Worm (Caenorhabditis elegans): ENCODE results near the gene twk-17.

twk-17 gene

ce11 chrX:7569685-7570518 lies 38.0 kb downstream of the twk-17 start, which contains the start of gene apy-1:
Gene apy-1 (minus strand): TSS chrX:7569722.
- no peak for TF ChIP-seq C38D4.7 (GFP tag; optimal IDR thresholded peaks at IDR 0.05)
- peak; percentile 73 for TF ChIP-seq ceh-2 (tag; optimal IDR thresholded peaks at IDR 0.05)
- peak; percentile 28 for TF ChIP-seq fax-1 (tag; optimal IDR thresholded peaks at IDR 0.05)
- no peak for TF ChIP-seq pat-9 (tag; optimal IDR thresholded peaks at IDR 0.05)
- TF ChIP-seq zip-5 (tag; optimal IDR thresholded peaks at IDR 0.05) = peak; percentile 58
- peak; percentile 76 for TF ChIP-seq unc-42 (tag; optimal IDR thresholded peaks at IDR 0.05)
- TF ChIP-seq ceh-31 (tag; optimal IDR thresholded peaks at IDR 0.05) = peak; percentile 75
- peak; percentile 34 for TF ChIP-seq ref-2 (tag; optimal IDR thresholded peaks at IDR 0.05)
- no peak for TF ChIP-seq ama-1 (optimal IDR thresholded peaks at IDR 0.05)
- peak; percentile 31 for TF ChIP-seq C08G9.2 (tag; optimal IDR thresholded peaks at IDR 0.05)
- TF ChIP-seq tbx-2 (tag; optimal IDR thresholded peaks at IDR 0.05) = peak; percentile 54
- TF ChIP-seq fkh-6 (tag; optimal IDR thresholded peaks at IDR 0.05) = peak; percentile 23
- TF ChIP-seq hlh-8 (tag; optimal IDR thresholded peaks at IDR 0.05) = peak; percentile 15
- no peak for TF ChIP-seq ceh-18 (tag; optimal IDR thresholded peaks at IDR 0.05)
- no peak for TF ChIP-seq pag-3 (tag; optimal IDR thresholded peaks at IDR 0.05; ENCODE audit: borderline replicate concordance)
- TF ChIP-seq pqm-1 (tag; optimal IDR thresholded peaks at IDR 0.05) = no peak
- peak; percentile 79 for TF ChIP-seq elt-2 (tag; optimal IDR thresholded peaks at IDR 0.05)
- TF ChIP-seq ets-4 (tag; optimal IDR thresholded peaks at IDR 0.05) = peak; percentile 41
- TF ChIP-seq eyg-1 (tag; optimal IDR thresholded peaks at IDR 0.05) = no peak
- TF ChIP-seq pha-4 (tag; optimal IDR thresholded peaks at IDR 0.05) = no peak
- TF ChIP-seq ceh-34 (tag; optimal IDR thresholded peaks at IDR 0.05) = peak; percentile 5

ce11 chrX:7568684-7569289 lies 39.1 kb downstream of the twk-17 start:
- no peak for TF ChIP-seq ceh-22 (tag; optimal IDR thresholded peaks at IDR 0.05)
- no peak for TF ChIP-seq dmd-4 (tag; optimal IDR thresholded peaks at IDR 0.05; ENCODE audit: borderline replicate concordance)
- TF ChIP-seq pag-3 (tag; optimal IDR thresholded peaks at IDR 0.05; ENCODE audit: borderline replicate concordance) = no peak
- no peak for TF ChIP-seq C08G9.2 (tag; optimal IDR thresholded peaks at IDR 0.05)
- no peak for TF ChIP-seq rnt-1 (tag; optimal IDR thresholded peaks at IDR 0.05)
- no peak for TF ChIP-seq unc-3 (GFP tag; conservative IDR thresholded peaks at IDR 0.05)
- TF ChIP-seq unc-3 (tag; optimal IDR thresholded peaks at IDR 0.05) = no peak
- no peak for TF ChIP-seq hlh-15 (tag; optimal IDR thresholded peaks at IDR 0.05)
- no peak for TF ChIP-seq nhr-232 (tag; optimal IDR thresholded peaks at IDR 0.05)
- TF ChIP-seq nhr-11 (tag; optimal IDR thresholded peaks at IDR 0.05) = no peak
- no peak for TF ChIP-seq ceh-24 (tag; optimal IDR thresholded peaks at IDR 0.05)
- TF ChIP-seq lim-6 (tag; optimal IDR thresholded peaks at IDR 0.05) = no peak
- no peak for TF ChIP-seq unc-55 (GFP tag; optimal IDR thresholded peaks at IDR 0.05)
- no peak for TF ChIP-seq sdc-2 (tag; optimal IDR thresholded peaks at IDR 0.05)

ce11 chrX:7565005-7565404 lies 42.9 kb downstream of the twk-17 start, which contains the start of gene vps-52:
Gene vps-52 (plus strand): TSS chrX:7565323.
- TF ChIP-seq tbx-2 (tag; optimal IDR thresholded peaks at IDR 0.05) (peak; percentile 4), npax-4 (tag; optimal IDR thresholded peaks at IDR 0.05) (no peak), madf-2 (tag; optimal IDR thresholded peaks at IDR 0.05) (no peak)

- no peak for TF ChIP-seq elt-4 (tag; optimal IDR thresholded peaks at IDR 0.05)
- no peak for TF ChIP-seq hlh-15 (tag; optimal IDR thresholded peaks at IDR 0.05)
- no peak for TF ChIP-seq dmd-4 (tag; optimal IDR thresholded peaks at IDR 0.05; ENCODE audit: borderline replicate concordance)
- no peak for TF ChIP-seq lim-6 (tag; optimal IDR thresholded peaks at IDR 0.05)
- no peak for TF ChIP-seq ttx-3 (tag; optimal IDR thresholded peaks at IDR 0.05)
- TF ChIP-seq gmeb-2 (tag; optimal IDR thresholded peaks at IDR 0.05) = no peak
- TF ChIP-seq Y22D7AL.16 (tag; optimal IDR thresholded peaks at IDR 0.05) = no peak
- no peak for TF ChIP-seq tbx-2 (tag; optimal IDR thresholded peaks at IDR 0.05)
- TF ChIP-seq ahr-1 (tag; optimal IDR thresholded peaks at IDR 0.05) = no peak
- no peak for TF ChIP-seq ceh-31 (tag; optimal IDR thresholded peaks at IDR 0.05)
- TF ChIP-seq ceh-24 (tag; optimal IDR thresholded peaks at IDR 0.05) = no peak
These were observed 44.5 kb downstream of the twk-17 start for ce11 chrX:7563425-7563824.

Data from whole organism, late embryonic.